Fruit fly (Drosophila melanogaster): ENCODE measurements around the gene Taf12.

Gene Taf12

DNA sequence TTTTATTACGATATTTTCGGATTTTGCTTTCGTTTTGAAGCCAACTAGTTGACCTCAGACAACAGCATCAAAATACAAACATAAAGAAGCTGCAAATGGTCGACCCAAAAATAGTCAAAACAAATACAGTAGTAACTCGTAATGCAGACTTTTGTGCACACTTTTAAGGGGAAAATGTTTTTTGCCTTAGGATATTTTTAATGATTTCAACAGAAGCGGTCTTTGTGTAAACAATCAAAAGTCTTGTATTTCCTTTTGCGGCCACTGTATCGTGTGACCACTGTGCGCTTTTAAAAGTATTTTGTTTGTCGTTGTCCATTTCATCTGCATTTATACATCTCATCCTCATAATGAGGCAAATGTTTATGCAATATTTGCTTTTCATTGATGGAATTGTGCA, 30.0 kb downstream of the Taf12 start (continued):
- TF ChIP-seq shn (GFP tag; optimal IDR thresholded peaks at IDR 0.05): peak; percentile 92
- TF ChIP-seq Bteb2 (GFP tag; optimal IDR thresholded peaks at IDR 0.05): peak; percentile 96
- peak; percentile 82 for TF ChIP-seq CG10959 (GFP tag; IDR thresholded peaks at IDR 0.05)
- TF ChIP-seq croc (GFP tag; conservative IDR thresholded peaks at IDR 0.05): peak; percentile 82
- TF ChIP-seq Oli (tag; optimal IDR thresholded peaks at IDR 0.05): peak; percentile 95
- TF ChIP-seq lilli (GFP tag; optimal IDR thresholded peaks at IDR 0.05): peak; percentile 99
- TF ChIP-seq CrebB (tag; optimal IDR thresholded peaks at IDR 0.05): peak; percentile 93
- peak; percentile 95 for TF ChIP-seq CG4854 (GFP tag; optimal IDR thresholded peaks at IDR 0.05)
- peak; percentile 88 for TF ChIP-seq CG17829 (tag; optimal IDR thresholded peaks at IDR 0.05)
- peak; percentile 85 for TF ChIP-seq CG9437 (GFP tag; optimal IDR thresholded peaks at IDR 0.05)
- peak; percentile 21 for TF ChIP-seq CG7271 (tag; optimal IDR thresholded peaks at IDR 0.05)
- peak; percentile 92 for TF ChIP-seq CG15514 (GFP tag; optimal IDR thresholded peaks at IDR 0.05)
- TF ChIP-seq bab2 (GFP tag; optimal IDR thresholded peaks at IDR 0.05): peak; percentile 98
- peak; percentile 92 for TF ChIP-seq NC2β (GFP tag; optimal IDR thresholded peaks at IDR 0.05)
- peak; percentile 86 for TF ChIP-seq CG8388 (GFP tag; optimal IDR thresholded peaks at IDR 0.05)
- peak; percentile 93 for TF ChIP-seq slou (GFP tag; optimal IDR thresholded peaks at IDR 0.05)
- TF ChIP-seq CG11696 (GFP tag; IDR thresholded peaks at IDR 0.05): peak; percentile 92
- peak; percentile 86 for TF ChIP-seq ro (GFP tag; IDR thresholded peaks at IDR 0.05)
- peak; percentile 96 for TF ChIP-seq pum (GFP tag; optimal IDR thresholded peaks at IDR 0.05)
- peak; percentile 83 for TF ChIP-seq ewg (GFP tag; optimal IDR thresholded peaks at IDR 0.05)
- TF ChIP-seq CG7839 (tag; optimal IDR thresholded peaks at IDR 0.05): peak; percentile 97
- TF ChIP-seq CG10654 (GFP tag; optimal IDR thresholded peaks at IDR 0.05): peak; percentile 95
- peak; percentile 98 for TF ChIP-seq mirr (GFP tag; optimal IDR thresholded peaks at IDR 0.05)
- TF ChIP-seq nmo (GFP tag; optimal IDR thresholded peaks at IDR 0.05): peak; percentile 92
- TF ChIP-seq CG4282 (GFP tag; optimal IDR thresholded peaks at IDR 0.05): peak; percentile 96
- TF ChIP-seq gt (GFP tag; IDR thresholded peaks at IDR 0.05): peak; percentile 73
- TF ChIP-seq Rx (GFP tag; IDR thresholded peaks at IDR 0.05): peak; percentile 97
- TF ChIP-seq CG4328 (GFP tag; optimal IDR thresholded peaks at IDR 0.05): peak; percentile 90
- TF ChIP-seq NFAT (GFP tag; IDR thresholded peaks at IDR 0.05): peak; percentile 99
- peak; percentile 88 for TF ChIP-seq CG12236 (GFP tag; optimal IDR thresholded peaks at IDR 0.05)
- TF ChIP-seq jigr1 (GFP tag; IDR thresholded peaks at IDR 0.05): peak; percentile 85
- TF ChIP-seq grn (GFP tag; optimal IDR thresholded peaks at IDR 0.05): peak; percentile 40
- no peak for TF ChIP-seq HLHmδ (GFP tag; optimal IDR thresholded peaks at IDR 0.05)
- no peak for TF ChIP-seq zen2 (GFP tag; IDR thresholded peaks at IDR 0.05; ENCODE audit: partially characterized antibody)
- TF ChIP-seq CG10366 (GFP tag; IDR thresholded peaks at IDR 0.05): peak; percentile 98
- peak; percentile 40 for TF ChIP-seq Spps (tag; optimal IDR thresholded peaks at IDR 0.05)
- TF ChIP-seq Blimp-1 (GFP tag; optimal IDR thresholded peaks at IDR 0.05): peak; percentile 86
- TF ChIP-seq Hey (tag; optimal IDR thresholded peaks at IDR 0.05): peak; percentile 89
- peak; percentile 86 for TF ChIP-seq Doc2 (GFP tag; IDR thresholded peaks at IDR 0.05)
- peak; percentile 98 for TF ChIP-seq dysf (GFP tag; IDR thresholded peaks at IDR 0.05)
- TF ChIP-seq danr (GFP tag; IDR thresholded peaks at IDR 0.05): peak; percentile 95
- peak; percentile 97 for TF ChIP-seq HLH54F (GFP tag; optimal IDR thresholded peaks at IDR 0.05)
- peak; percentile 94 for TF ChIP-seq Mad (GFP tag; optimal IDR thresholded peaks at IDR 0.05)
- no peak for TF ChIP-seq Sin3A (optimal IDR thresholded peaks at IDR 0.05)
- peak; percentile 97 for TF ChIP-seq CG34422 (GFP tag; IDR thresholded peaks at IDR 0.05)
- peak; percentile 34 for TF ChIP-seq pfk (GFP tag; optimal IDR thresholded peaks at IDR 0.05)
- TF ChIP-seq CG31224 (GFP tag; IDR thresholded peaks at IDR 0.05): peak; percentile 93
- TF ChIP-seq wek (GFP tag; optimal IDR thresholded peaks at IDR 0.05): peak; percentile 84
- no peak for TF ChIP-seq CG16813 (GFP tag; IDR thresholded peaks at IDR 0.05; ENCODE audit: partially characterized antibody)
- peak; percentile 95 for TF ChIP-seq da (GFP tag; optimal IDR thresholded peaks at IDR 0.05)
- peak; percentile 81 for TF ChIP-seq CG7928 (GFP tag; optimal IDR thresholded peaks at IDR 0.05)
- peak; percentile 96 for TF ChIP-seq Atf-2 (GFP tag; optimal IDR thresholded peaks at IDR 0.05)

Measured in whole organism, embryonic.